Worm (Caenorhabditis elegans): Measurements from ENCODE around the gene clec-197.
A peak's percentile ranks its signal among the peaks of the same experiment; 100 is the strongest.

The clec-197 gene

ce11 chrIV:17361143-17361542 lies 14.6 kb upstream of the clec-197 start, which contains the start of gene clec-202:
TSS of gene clec-202 (plus strand) at chrIV:17361443.
- TF ChIP-seq dpl-1 (GFP tag; optimal IDR thresholded peaks at IDR 0.05) (no peak), mxl-3 (GFP tag; optimal IDR thresholded peaks at IDR 0.05) (no peak), nhr-48 (tag; optimal IDR thresholded peaks at IDR 0.05) (no peak), unc-62 (GFP tag; optimal IDR thresholded peaks at IDR 0.05 in 1 of 2) (peak in 1 of 2 experiments; percentile 37), unc-62 (tag; optimal IDR thresholded peaks at IDR 0.05) (no peak)

- TF ChIP-seq ceh-44 (GFP tag; IDR thresholded peaks at IDR 0.05) (no peak), lin-29 (GFP tag; IDR thresholded peaks at IDR 0.05) (no peak)
Measured at ce11 chrIV:17351586-17351985, 5.1 kb upstream of the clec-197 start, which contains the start of gene clec-199. TSS of gene clec-199 (plus strand) at chrIV:17351886.

- TF ChIP-seq sdz-12 (GFP tag; optimal IDR thresholded peaks at IDR 0.05) = no peak
- TF ChIP-seq F26F4.8 (GFP tag; conservative IDR thresholded peaks at IDR 0.05) = no peak
- TF ChIP-seq tag-97 (GFP tag; IDR thresholded peaks at IDR 0.05) = no peak
- no peak for TF ChIP-seq lin-29 (GFP tag; IDR thresholded peaks at IDR 0.05)
Measured at ce11 chrIV:17343482-17343881, 3.0 kb downstream of the clec-197 start, which contains the start of gene C49C3.11. TSS of gene C49C3.11 (plus strand) at chrIV:17343782.

- TF ChIP-seq php-3 (GFP tag; IDR thresholded peaks at IDR 0.05) (no peak), F26F4.8 (GFP tag; conservative IDR thresholded peaks at IDR 0.05) (no peak), F44E2.7 (GFP tag; IDR thresholded peaks at IDR 0.05) (no peak), lin-39 (tag; optimal IDR thresholded peaks at IDR 0.05) (no peak), sdz-12 (GFP tag; optimal IDR thresholded peaks at IDR 0.05) (no peak), ama-1 (optimal IDR thresholded peaks at IDR 0.05) (no peak), Y105C5A.15 (GFP tag; IDR thresholded peaks at IDR 0.05) (no peak), lin-1 (GFP tag; IDR thresholded peaks at IDR 0.05) (no peak), aly-2 (tag; optimal IDR thresholded peaks at IDR 0.05) (no peak)
Measured at ce11 chrIV:17342667-17343066, 3.8 kb downstream of the clec-197 start, which contains the start of gene C49C3.21. TSS of gene C49C3.21 (plus strand) at chrIV:17342967.

- TF ChIP-seq arid-1 (GFP tag; conservative IDR thresholded peaks at IDR 0.05) (no peak), zip-11 (GFP tag; IDR thresholded peaks at IDR 0.05) (no peak), unc-39 (tag; optimal IDR thresholded peaks at IDR 0.05) (no peak), ceh-20 (GFP tag; IDR thresholded peaks at IDR 0.05) (no peak), dmd-6 (GFP tag; IDR thresholded peaks at IDR 0.05) (peak; percentile 74), hlh-30 (tag; optimal IDR thresholded peaks at IDR 0.05; ENCODE audit: insufficient read depth) (no peak), nhr-41 (GFP tag; IDR thresholded peaks at IDR 0.05) (peak; percentile 83; the same call in 1 of the 2 replicates), pqm-1 (tag; optimal IDR thresholded peaks at IDR 0.05) (peak; percentile 99), egl-27 (tag; optimal IDR thresholded peaks at IDR 0.05) (no peak), lsy-2 (tag; optimal IDR thresholded peaks at IDR 0.05) (no peak), lin-1 (GFP tag; IDR thresholded peaks at IDR 0.05) (peak; percentile 77; the same call in 1 of the 2 replicates), nhr-28 (tag; optimal IDR thresholded peaks at IDR 0.05) (peak; percentile 76)
Measured at ce11 chrIV:17342179-17342578, 4.3 kb downstream of the clec-197 start, which contains the start of gene C49C3.9. TSS of gene C49C3.9 (minus strand) at chrIV:17342314.

- TF ChIP-seq aly-2 (tag; optimal IDR thresholded peaks at IDR 0.05) = no peak
- TF ChIP-seq unc-62 (GFP tag; optimal IDR thresholded peaks at IDR 0.05 in 1 of 2) = peak in 1 of 2 experiments; percentile 95
- no peak for TF ChIP-seq unc-62 (tag; optimal IDR thresholded peaks at IDR 0.05)
- no peak for TF ChIP-seq ceh-28 (tag; optimal IDR thresholded peaks at IDR 0.05)
- TF ChIP-seq zip-2 (tag; optimal IDR thresholded peaks at IDR 0.05) = no peak
- TF ChIP-seq mdl-1 (tag; optimal IDR thresholded peaks at IDR 0.05) = no peak
- TF ChIP-seq hmg-1.1 (GFP tag; IDR thresholded peaks at IDR 0.05) = no peak
- no peak for TF ChIP-seq nhr-10 (tag; optimal IDR thresholded peaks at IDR 0.05)
- TF ChIP-seq sdz-12 (GFP tag; optimal IDR thresholded peaks at IDR 0.05) = no peak
Measured at ce11 chrIV:17341033-17341432, 5.5 kb downstream of the clec-197 start.
